Worm (Caenorhabditis elegans) whole organism, L4 larva: Measurements from ENCODE around the gene cng-1.

ENCODE experiments used
- F10B5.3 ChIP-seq: sonication (generic microtip); optimal IDR thresholded peaks from 2 replicates; lab custom pipeline; 2016; ENCODE audit warnings: mild to moderate bottlenecking, missing genetic modification characterization, missing compliant biosample characterization
- F26F4.8 ChIP-seq: fragments of 200-800 bp; sonication (Bioruptor generic); conservative IDR thresholded peaks from 2 replicates; pipeline ENCODE4 v1.3.6; 2022; ENCODE audit warnings: missing genetic modification characterization, missing compliant biosample characterization
- F37D6.2 ChIP-seq: sonication (generic microtip); optimal IDR thresholded peaks from 2 replicates; lab custom pipeline; 2016; ENCODE audit warnings: mild to moderate bottlenecking, missing genetic modification characterization, missing compliant biosample characterization
- F49E8.2 ChIP-seq: sonication (generic microtip); optimal IDR thresholded peaks from 2 replicates; lab custom pipeline; 2016; ENCODE audit warnings: missing compliant biosample characterization, mild to moderate bottlenecking, missing genetic modification characterization, borderline replicate concordance
- T20F7.1 ChIP-seq: fragments of 200-800 bp; sonication (Bioruptor generic); optimal IDR thresholded peaks from 2 replicates; lab custom pipeline; 2018; ENCODE audit warnings: mild to moderate bottlenecking, missing genetic modification characterization, missing compliant biosample characterization
- T26A8.4 ChIP-seq: fragments of 200-800 bp; sonication (Bioruptor generic); IDR thresholded peaks from 2 replicates; pipeline ENCODE4 v1.3.6; 2022; ENCODE audit warnings: missing genetic modification characterization, missing compliant biosample characterization
- ZK546.5 ChIP-seq, 2 experiments: sonication (generic microtip); optimal IDR thresholded peaks; 2 replicates each; lab custom pipeline; 2017; ENCODE audit warnings: missing biosample characterization in 2 of 2, missing genetic modification characterization in 2 of 2
- aha-1 ChIP-seq: fragments of 150-350 bp; peaks from one replicate; lab custom pipeline; 2014; ENCODE audit warnings: missing biosample characterization, missing genetic modification characterization
- aly-2 ChIP-seq: sonication (generic microtip); optimal IDR thresholded peaks from 2 replicates; lab custom pipeline; 2018; ENCODE audit warnings: missing biosample characterization, missing genetic modification characterization
- arid-1 ChIP-seq: fragments of 200-800 bp; sonication (Bioruptor generic); conservative IDR thresholded peaks from 2 replicates; pipeline ENCODE4 v1.3.6; 2022; ENCODE audit warnings: missing genetic modification reagents, missing genetic modification characterization, missing compliant biosample characterization
- attf-4 ChIP-seq: sonication (generic microtip); optimal IDR thresholded peaks from 3 replicates; lab custom pipeline; 2017; ENCODE audit warnings: missing biosample characterization, missing genetic modification characterization
- ceh-28 ChIP-seq: fragments of 150-350 bp; optimal IDR thresholded peaks from 2 replicates; lab custom pipeline; 2014; ENCODE audit warnings: missing biosample characterization, missing genetic modification reagents, missing genetic modification characterization
- ceh-32 ChIP-seq: sonication (generic microtip); optimal IDR thresholded peaks from 2 replicates; lab custom pipeline; 2016; ENCODE audit warnings: mild to moderate bottlenecking, missing genetic modification characterization, missing compliant biosample characterization; ENCODE audit not compliant: poor library complexity
- ces-1 ChIP-seq: fragments of 150-350 bp; sonication (generic microtip); optimal IDR thresholded peaks from 4 replicates; lab custom pipeline; 2014; ENCODE audit warnings: missing biosample characterization, missing genetic modification reagents, missing genetic modification characterization
- cey-2 ChIP-seq: sonication (generic microtip); optimal IDR thresholded peaks from 3 replicates; lab custom pipeline; 2017; ENCODE audit warnings: missing genetic modification characterization, mild to moderate bottlenecking, missing compliant biosample characterization, antibody characterized with exemption, borderline replicate concordance; ENCODE audit not compliant: insufficient read depth
- ctbp-1 ChIP-seq: fragments of 200-800 bp; sonication (Bioruptor generic); IDR thresholded peaks from 2 replicates; pipeline ENCODE4 v1.3.6; 2022; ENCODE audit warnings: missing genetic modification reagents, missing genetic modification characterization, missing compliant biosample characterization
- daf-12 ChIP-seq: fragments of 150-350 bp; optimal IDR thresholded peaks from 2 replicates; lab custom pipeline; 2014; ENCODE audit warnings: missing biosample characterization, missing genetic modification reagents, missing genetic modification characterization
- daf-16 ChIP-seq, 3 experiments: sonication (generic microtip); optimal IDR thresholded peaks; 2 replicates each; lab custom pipeline; 2016 to 2017; ENCODE audit warnings: missing genetic modification characterization in 3 of 3, missing genetic modification reagents in 3 of 3, mild to moderate bottlenecking in 2 of 3, missing compliant biosample characterization in 2 of 3, missing biosample characterization in 1 of 3, moderate library complexity in 1 of 3
- daf-19 ChIP-seq: fragments of 200-800 bp; sonication (Bioruptor generic); conservative IDR thresholded peaks from 2 replicates; pipeline ENCODE4 v1.3.6; 2022; ENCODE audit warnings: missing genetic modification characterization, missing compliant biosample characterization
- dmd-8 ChIP-seq: fragments of 200-800 bp; sonication (Bioruptor generic); IDR thresholded peaks from 2 replicates; pipeline ENCODE4 v1.3.6; 2022; ENCODE audit warnings: missing genetic modification characterization, missing compliant biosample characterization
- egl-43 ChIP-seq: fragments of 200-800 bp; sonication (Bioruptor generic); IDR thresholded peaks from 2 replicates; pipeline ENCODE4 v1.3.6; 2022; ENCODE audit warnings: missing genetic modification reagents, missing genetic modification characterization, missing compliant biosample characterization
- gei-8 ChIP-seq: fragments of 200-800 bp; sonication (Bioruptor generic); optimal IDR thresholded peaks from 2 replicates; lab custom pipeline; 2018; ENCODE audit warnings: mild to moderate bottlenecking, missing genetic modification characterization, missing compliant biosample characterization
- hif-1 ChIP-seq, 2 experiments: sonication (generic microtip); optimal IDR thresholded peaks; 2 replicates each; lab custom pipeline; 2016 to 2017; ENCODE audit warnings: missing compliant biosample characterization in 2 of 2, missing genetic modification characterization in 2 of 2, missing genetic modification reagents in 2 of 2, missing genotype in 2 of 2, mild to moderate bottlenecking in 1 of 2
- hlh-11 ChIP-seq: fragments of 200-800 bp; sonication (Bioruptor generic); optimal IDR thresholded peaks from 2 replicates; lab custom pipeline; 2018; ENCODE audit warnings: mild to moderate bottlenecking, missing genetic modification characterization, missing compliant biosample characterization
- lim-7 ChIP-seq: fragments of 200-800 bp; sonication (Bioruptor generic); IDR thresholded peaks from 2 replicates; pipeline ENCODE4 v1.3.6; 2022; ENCODE audit warnings: missing genetic modification characterization, missing compliant biosample characterization
- lin-1 ChIP-seq: fragments of 200-800 bp; sonication (Bioruptor generic); IDR thresholded peaks from 2 replicates; pipeline ENCODE4 v1.3.6; 2022; ENCODE audit warnings: missing genetic modification reagents, missing genetic modification characterization, missing compliant biosample characterization
- madf-5 ChIP-seq, 2 experiments: fragments of 200-800 bp; sonication (Bioruptor generic); IDR thresholded peaks; 2 replicates each; pipeline ENCODE4 v1.3.6; 2022; ENCODE audit warnings: missing compliant biosample characterization in 2 of 2, missing genetic modification characterization in 2 of 2
- madf-9 ChIP-seq: fragments of 200-800 bp; sonication (Bioruptor generic); conservative IDR thresholded peaks from 2 replicates; pipeline ENCODE4 v1.3.6; 2022; ENCODE audit warnings: missing genetic modification reagents, missing genetic modification characterization, missing compliant biosample characterization
- mdl-1 ChIP-seq, 2 experiments: fragments of 150-350 bp in 1 of 2; sonication (generic microtip) in 1 of 2; optimal IDR thresholded peaks; 2 replicates each; lab custom pipeline; 2014 to 2017; ENCODE audit warnings: missing biosample characterization in 2 of 2, missing genetic modification characterization in 2 of 2
- nhr-10 ChIP-seq: fragments of 150-350 bp; optimal IDR thresholded peaks from 2 replicates; lab custom pipeline; 2014; ENCODE audit warnings: missing biosample characterization, missing genetic modification characterization
- nhr-11 ChIP-seq: fragments of 150-350 bp; optimal IDR thresholded peaks from 2 replicates; lab custom pipeline; 2014; ENCODE audit warnings: missing biosample characterization, missing genetic modification characterization
- nhr-25 ChIP-seq: sonication (generic microtip); optimal IDR thresholded peaks from 2 replicates; lab custom pipeline; 2017; ENCODE audit warnings: missing genetic modification characterization, mild to moderate bottlenecking, missing compliant biosample characterization, antibody characterized with exemption, moderate library complexity, borderline replicate concordance; ENCODE audit not compliant: insufficient read depth
- nhr-42 ChIP-seq: fragments of 200-800 bp; sonication (Bioruptor generic); IDR thresholded peaks from 2 replicates; pipeline ENCODE4 v1.3.6; 2022; ENCODE audit warnings: missing genetic modification characterization, missing compliant biosample characterization
- nhr-77 ChIP-seq: fragments of 150-350 bp; optimal IDR thresholded peaks from 2 replicates; lab custom pipeline; 2014; ENCODE audit warnings: missing biosample characterization, missing genetic modification characterization
- pha-4 ChIP-seq, 2 experiments: fragments of 150-350 bp in 1 of 2; fragments of 200-800 bp in 1 of 2; sonication (Bioruptor generic) in 1 of 2; IDR thresholded peaks in 1 of 2; optimal IDR thresholded peaks in 1 of 2; 2 replicates each; pipeline versions ENCODE4 v1.3.6 to Lab custom; 2014 to 2022; ENCODE audit warnings: missing genetic modification characterization in 2 of 2, missing genetic modification reagents in 2 of 2, missing biosample characterization in 1 of 2, missing compliant biosample characterization in 1 of 2
- rbr-2 ChIP-seq: sonication (generic microtip); optimal IDR thresholded peaks from 2 replicates; lab custom pipeline; 2016; ENCODE audit warnings: missing genotype, missing genetic modification characterization, missing compliant biosample characterization
- sdz-12 ChIP-seq: fragments of 200-800 bp; sonication (Bioruptor generic); optimal IDR thresholded peaks from 2 replicates; lab custom pipeline; 2018; ENCODE audit warnings: mild to moderate bottlenecking, missing genetic modification characterization, missing compliant biosample characterization
- set-16 ChIP-seq: fragments of 200-800 bp; sonication (Bioruptor generic); IDR thresholded peaks from 2 replicates; pipeline ENCODE4 v1.3.6; 2022; ENCODE audit warnings: missing genetic modification reagents, missing genetic modification characterization, missing compliant biosample characterization
- skn-1 ChIP-seq: fragments of 150-350 bp; optimal IDR thresholded peaks from 2 replicates; lab custom pipeline; 2014; ENCODE audit warnings: missing biosample characterization, missing genetic modification characterization
- snpc-1.2 ChIP-seq: fragments of 200-800 bp; sonication (Bioruptor generic); IDR thresholded peaks from 2 replicates; pipeline ENCODE4 v1.3.6; 2022; ENCODE audit warnings: missing genetic modification reagents, missing genetic modification characterization, missing compliant biosample characterization
- tra-1 ChIP-seq: fragments of 200-800 bp; sonication (Bioruptor generic); IDR thresholded peaks from 2 replicates; pipeline ENCODE4 v1.3.6; 2022; ENCODE audit warnings: missing genetic modification reagents, missing genetic modification characterization, missing compliant biosample characterization
- unc-39 ChIP-seq: sonication (generic microtip); optimal IDR thresholded peaks from 2 replicates; lab custom pipeline; 2017; ENCODE audit warnings: missing biosample characterization, missing genetic modification characterization
- unc-62 ChIP-seq, 3 experiments: fragments of 150-350 bp in 1 of 3; sonication (generic microtip); optimal IDR thresholded peaks in 2 of 3; peaks in 1 of 3; 1 replicate in 1 of 3; 2 replicates in 2 of 3; lab custom pipeline; 2014 to 2017; ENCODE audit warnings: missing biosample characterization in 3 of 3, missing genetic modification characterization in 3 of 3, missing genetic modification reagents in 3 of 3, missing genotype in 1 of 3
- vab-7 ChIP-seq: fragments of 200-800 bp; sonication (Bioruptor generic); IDR thresholded peaks from 2 replicates; pipeline ENCODE4 v1.3.6; 2022; ENCODE audit warnings: missing genetic modification reagents, missing genetic modification characterization, missing compliant biosample characterization
- zag-1 ChIP-seq: fragments of 150-350 bp; optimal IDR thresholded peaks from 2 replicates; lab custom pipeline; 2014; ENCODE audit warnings: missing biosample characterization, missing genetic modification characterization
- zfp-2 ChIP-seq: sonication (generic microtip); optimal IDR thresholded peaks from 2 replicates; lab custom pipeline; 2016; ENCODE audit warnings: mild to moderate bottlenecking, missing genetic modification characterization, missing compliant biosample characterization
- ztf-7 ChIP-seq: fragments of 150-350 bp; optimal IDR thresholded peaks from 2 replicates; lab custom pipeline; 2014; ENCODE audit warnings: missing biosample characterization, missing genetic modification characterization

The cng-1 gene

DNA sequence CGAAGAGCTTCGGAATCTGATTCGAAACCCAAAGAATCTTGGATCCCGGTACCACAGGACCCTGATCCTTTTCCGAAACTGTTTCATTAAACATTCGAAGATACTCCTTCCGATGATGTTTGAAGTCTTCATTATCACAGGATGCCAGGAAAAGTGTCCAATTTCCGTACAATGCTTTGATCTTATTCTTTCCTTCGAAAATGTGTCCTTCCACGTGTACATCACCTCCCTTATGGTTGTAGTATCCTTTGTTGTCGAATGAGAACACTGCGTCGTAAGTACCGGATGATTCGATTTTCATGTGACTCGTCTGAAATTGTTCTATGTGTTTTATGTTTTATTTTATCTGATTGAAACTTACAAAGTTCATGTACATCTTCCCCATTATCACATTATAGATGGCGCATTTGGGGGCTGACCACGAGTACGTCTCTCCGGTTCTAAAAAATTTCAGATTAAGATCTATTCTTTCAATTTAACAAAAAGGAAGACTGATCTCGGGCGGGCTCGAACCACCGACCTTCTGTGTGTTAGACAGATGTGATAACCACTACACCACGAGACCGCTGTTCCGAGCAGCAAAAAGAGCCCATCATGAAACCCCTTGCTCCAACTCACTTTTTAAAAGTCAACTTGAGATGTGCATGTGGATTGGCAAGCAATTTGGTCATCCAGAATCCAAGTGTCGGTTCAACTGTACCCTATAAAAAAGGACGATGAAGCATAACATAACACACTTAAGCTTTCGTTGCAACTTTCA lies 18.6 kb downstream of the cng-1 start (continued):
- no peak for TF ChIP-seq mdl-1 (tag; optimal IDR thresholded peaks at IDR 0.05; lab: Kevin White, UChicago)
- TF ChIP-seq F10B5.3 (tag; lab: Kevin White, UChicago) = no peak
- peak; percentile 17 for TF ChIP-seq T20F7.1 (GFP tag; lab: Kevin White, UChicago)
- no peak for TF ChIP-seq ceh-32 (tag; lab: Kevin White, UChicago)
- no peak for TF ChIP-seq nhr-11 (tag; lab: Kevin White, UChicago)
- TF ChIP-seq T26A8.4 (GFP tag; lab: Robert Waterston, UW) = peak; percentile 40; the same call in 1 of the 2 replicates
- no peak for TF ChIP-seq daf-19 (GFP tag; lab: Robert Waterston, UW)
- no peak for TF ChIP-seq nhr-25 (tag; lab: Kevin White, UChicago)
- no peak for TF ChIP-seq cey-2 (tag; lab: Kevin White, UChicago)
- TF ChIP-seq lin-1 (GFP tag; lab: Robert Waterston, UW) = no peak
- TF ChIP-seq ces-1 (GFP tag; lab: Kevin White, UChicago) = no peak
- TF ChIP-seq pha-4 (GFP tag; IDR thresholded peaks at IDR 0.05; lab: Robert Waterston, UW) = 0 out of 2 replicates have a peak, but pooled peaks have one; percentile 33
- no peak for TF ChIP-seq pha-4 (tag; optimal IDR thresholded peaks at IDR 0.05; lab: Kevin White, UChicago)
- TF ChIP-seq unc-39 (tag; lab: Kevin White, UChicago) = no peak
- peak; percentile 46 for TF ChIP-seq aha-1
- TF ChIP-seq arid-1 (GFP tag; lab: Robert Waterston, UW) = no peak
- TF ChIP-seq nhr-77 (tag; lab: Kevin White, UChicago) = no peak
- TF ChIP-seq nhr-42 (GFP tag; lab: Robert Waterston, UW) = 0 out of 2 replicates have a peak, but pooled peaks have one; percentile 14
- TF ChIP-seq lim-7 = 0 out of 2 replicates have a peak, but pooled peaks have one; percentile 15
- TF ChIP-seq F37D6.2 (tag; lab: Kevin White, UChicago) = no peak
- TF ChIP-seq daf-16 (GFP tag; optimal IDR thresholded peaks at IDR 0.05; lab: Kevin White, UChicago) = no peak
- no peak for TF ChIP-seq daf-16 (tag; optimal IDR thresholded peaks at IDR 0.05; lab: Kevin White, UChicago)
- TF ChIP-seq unc-62 (GFP tag; optimal IDR thresholded peaks at IDR 0.05 in 1 of 2; lab: Kevin White, UChicago) = peak in 1 of 2 experiments; percentile 60
- TF ChIP-seq unc-62 (tag; optimal IDR thresholded peaks at IDR 0.05; lab: Kevin White, UChicago) = no peak
- TF ChIP-seq madf-5 (GFP tag; IDR thresholded peaks at IDR 0.05; lab: Robert Waterston, UW) = no peak
- 0 out of 2 replicates have a peak, but pooled peaks have one; percentile 43 for TF ChIP-seq snpc-1.2 (GFP tag; lab: Robert Waterston, UW)
- no peak for TF ChIP-seq nhr-10 (tag; lab: Kevin White, UChicago)
- TF ChIP-seq F49E8.2 = no peak
- no peak for TF ChIP-seq zfp-2 (tag; lab: Kevin White, UChicago)
- no peak for TF ChIP-seq F26F4.8
- no peak for TF ChIP-seq ZK546.5 (tag; optimal IDR thresholded peaks at IDR 0.05; lab: Kevin White, UChicago)
- TF ChIP-seq sdz-12 (GFP tag; lab: Kevin White, UChicago) = no peak
- TF ChIP-seq ceh-28 (tag; lab: Kevin White, UChicago) = no peak
- no peak; the same call in 1 of the 2 replicates for TF ChIP-seq egl-43 (GFP tag; lab: Robert Waterston, UW)
- peak; percentile 16 for TF ChIP-seq hlh-11 (tag; lab: Kevin White, UChicago)
- no peak for TF ChIP-seq daf-12 (tag; lab: Kevin White, UChicago)
- peak; percentile 60 for TF ChIP-seq vab-7 (GFP tag; lab: Robert Waterston, UW)
- no peak for TF ChIP-seq aly-2 (tag; lab: Kevin White, UChicago)
- TF ChIP-seq tra-1 (GFP tag; lab: Robert Waterston, UW) = no peak
- peak; percentile 41; the same call in 1 of the 2 replicates for TF ChIP-seq dmd-8 (GFP tag; lab: Robert Waterston, UW)
- no peak for TF ChIP-seq attf-4 (tag; lab: Kevin White, UChicago)
- peak; percentile 46 for TF ChIP-seq gei-8 (GFP tag; lab: Kevin White, UChicago)
- no peak for TF ChIP-seq skn-1 (tag; lab: Kevin White, UChicago)
- no peak for TF ChIP-seq hif-1 (tag; optimal IDR thresholded peaks at IDR 0.05; lab: Kevin White, UChicago)
- no peak for TF ChIP-seq ctbp-1 (GFP tag; lab: Robert Waterston, UW)
- TF ChIP-seq rbr-2 (tag; lab: Kevin White, UChicago) = no peak
- no peak for TF ChIP-seq set-16
- no peak for TF ChIP-seq zag-1
- no peak for TF ChIP-seq ztf-7 (tag; lab: Kevin White, UChicago)
- TF ChIP-seq madf-9 (GFP tag; lab: Robert Waterston, UW) = no peak
